Fruit fly (Drosophila melanogaster) whole organism, prepupa: ENCODE results near the gene CG8319.

ENCODE experiments used
- Blimp-1 ChIP-seq: fragments of 200-800 bp; sonication (Bioruptor generic); optimal IDR thresholded peaks from 3 replicates; lab custom pipeline; 2017; ENCODE audit warnings: missing biosample characterization, missing genetic modification characterization, mild to moderate bottlenecking, moderate library complexity, missing genetic modification reagents
- CG10631 ChIP-seq: fragments of 200-800 bp; sonication (Bioruptor generic); optimal IDR thresholded peaks from 2 replicates; lab custom pipeline; 2016; ENCODE audit warnings: missing biosample characterization, missing genetic modification characterization
- CG10669 ChIP-seq: fragments of 200-800 bp; sonication (Bioruptor generic); optimal IDR thresholded peaks from 3 replicates; lab custom pipeline; 2018; ENCODE audit warnings: missing biosample characterization, mild to moderate bottlenecking, missing genetic modification characterization, moderate library complexity
- CG11762 ChIP-seq: fragments of 200-800 bp; sonication (Bioruptor generic); optimal IDR thresholded peaks from 3 replicates; lab custom pipeline; 2016; ENCODE audit warnings: missing biosample characterization, missing genetic modification characterization; ENCODE audit not compliant: insufficient read depth
- CG11902 ChIP-seq: fragments of 200-800 bp; sonication (Bioruptor generic); optimal IDR thresholded peaks from 3 replicates; lab custom pipeline; 2016; ENCODE audit warnings: missing biosample characterization, missing genetic modification characterization
- CG15336 ChIP-seq: fragments of 200-800 bp; sonication (Bioruptor generic); IDR thresholded peaks from 2 replicates; pipeline ENCODE4 v1.3.6; 2022; ENCODE audit warnings: missing biosample characterization, missing genetic modification characterization
- CG1621 ChIP-seq: fragments of 200-800 bp; sonication (Bioruptor generic); optimal IDR thresholded peaks from 3 replicates; lab custom pipeline; 2018; ENCODE audit warnings: missing biosample characterization, mild to moderate bottlenecking, missing genetic modification characterization
- CG16779 ChIP-seq: fragments of 200-800 bp; sonication (Bioruptor generic); optimal IDR thresholded peaks from 3 replicates; lab custom pipeline; 2017; ENCODE audit warnings: missing biosample characterization, mild to moderate bottlenecking, missing genetic modification characterization
- CG3032 ChIP-seq: fragments of 200-800 bp; optimal IDR thresholded peaks from 2 replicates; lab custom pipeline; 2019; ENCODE audit warnings: missing biosample characterization, mild to moderate bottlenecking, missing genetic modification characterization, moderate library complexity
- CG3919 ChIP-seq: fragments of 200-800 bp; sonication (Bioruptor generic); optimal IDR thresholded peaks from 3 replicates; lab custom pipeline; 2016; ENCODE audit warnings: missing biosample characterization, missing genetic modification characterization
- CG4318 ChIP-seq: fragments of 200-800 bp; sonication (Bioruptor generic); optimal IDR thresholded peaks from 3 replicates; lab custom pipeline; 2017; ENCODE audit warnings: missing biosample characterization, mild to moderate bottlenecking, missing genetic modification characterization
- CG6276 ChIP-seq: fragments of 200-800 bp; sonication (Bioruptor generic); optimal IDR thresholded peaks from 2 replicates; lab custom pipeline; 2017; ENCODE audit warnings: missing biosample characterization, mild to moderate bottlenecking, missing genetic modification characterization
- CG6792 ChIP-seq: fragments of 200-800 bp; sonication (Bioruptor generic); optimal IDR thresholded peaks from 3 replicates; lab custom pipeline; 2016; ENCODE audit warnings: missing biosample characterization, missing genetic modification characterization
- CG6808 ChIP-seq: fragments of 200-800 bp; sonication (Bioruptor generic); optimal IDR thresholded peaks from 3 replicates; lab custom pipeline; 2017; ENCODE audit warnings: missing biosample characterization, missing genetic modification characterization, mild to moderate bottlenecking, moderate library complexity, missing genetic modification reagents
- CG6854 ChIP-seq: fragments of 200-800 bp; sonication (Bioruptor generic); optimal IDR thresholded peaks from 2 replicates; lab custom pipeline; 2017; ENCODE audit warnings: missing biosample characterization, mild to moderate bottlenecking, missing genetic modification characterization
- CG7368 ChIP-seq: fragments of 200-800 bp; sonication (Bioruptor generic); optimal IDR thresholded peaks from 3 replicates; lab custom pipeline; 2016; ENCODE audit warnings: missing biosample characterization, missing genetic modification characterization
- CG8119 ChIP-seq: fragments of 200-800 bp; sonication (Bioruptor generic); IDR thresholded peaks from 3 replicates; pipeline ENCODE4 v1.3.6; 2022; ENCODE audit warnings: missing biosample characterization, missing genetic modification characterization
- CG8632 ChIP-seq: fragments of 200-800 bp; sonication (Bioruptor generic); optimal IDR thresholded peaks from 3 replicates; lab custom pipeline; 2016; ENCODE audit warnings: missing biosample characterization, missing genetic modification characterization
- CG9139 ChIP-seq: fragments of 200-800 bp; sonication (Bioruptor generic); optimal IDR thresholded peaks from 3 replicates; lab custom pipeline; 2017; ENCODE audit warnings: missing biosample characterization, mild to moderate bottlenecking, missing genetic modification characterization
- Eip75B ChIP-seq: fragments of 200-800 bp; sonication (Bioruptor generic); optimal IDR thresholded peaks from 3 replicates; lab custom pipeline; 2016; ENCODE audit warnings: missing biosample characterization, missing genetic modification characterization
- Eip93F ChIP-seq: fragments of 200-800 bp; sonication (Bioruptor generic); optimal IDR thresholded peaks from 2 replicates; lab custom pipeline; 2016; ENCODE audit warnings: missing biosample characterization, mild to moderate bottlenecking, missing genetic modification characterization
- Ets21C ChIP-seq: fragments of 200-800 bp; sonication (Bioruptor generic); optimal IDR thresholded peaks from 3 replicates; lab custom pipeline; 2016; ENCODE audit warnings: missing biosample characterization, missing genetic modification characterization
- Ets96B ChIP-seq: fragments of 200-800 bp; optimal IDR thresholded peaks from 2 replicates; lab custom pipeline; 2019; ENCODE audit warnings: missing biosample characterization, mild to moderate bottlenecking, missing genetic modification characterization, moderate library complexity
- Gug ChIP-seq: fragments of 200-800 bp; sonication (Bioruptor generic); IDR thresholded peaks from 2 replicates; pipeline ENCODE4 v1.3.6; 2022; ENCODE audit warnings: missing biosample characterization, missing genetic modification characterization
- Hr38 ChIP-seq: sonication (Bioruptor generic); optimal IDR thresholded peaks from 2 replicates; lab custom pipeline; 2016; ENCODE audit warnings: missing biosample characterization, missing genetic modification characterization
- Hr39 ChIP-seq: fragments of 200-800 bp; sonication (Bioruptor generic); optimal IDR thresholded peaks from 2 replicates; lab custom pipeline; 2016; ENCODE audit warnings: missing biosample characterization, missing genetic modification characterization
- Hr4 ChIP-seq: fragments of 200-800 bp; sonication (Bioruptor generic); optimal IDR thresholded peaks from 3 replicates; lab custom pipeline; 2016; ENCODE audit warnings: missing biosample characterization, missing genetic modification characterization
- Lpt ChIP-seq: fragments of 200-800 bp; sonication (Bioruptor generic); optimal IDR thresholded peaks from 3 replicates; lab custom pipeline; 2016; ENCODE audit warnings: missing biosample characterization, missing genetic modification characterization
- Met ChIP-seq: fragments of 200-800 bp; sonication (Bioruptor generic); optimal IDR thresholded peaks from 3 replicates; lab custom pipeline; 2016; ENCODE audit warnings: missing biosample characterization, missing genetic modification characterization
- OdsH ChIP-seq: fragments of 200-800 bp; sonication (Bioruptor generic); optimal IDR thresholded peaks from 3 replicates; lab custom pipeline; 2016; ENCODE audit warnings: missing biosample characterization, missing genetic modification characterization
- Smox ChIP-seq: fragments of 200-800 bp; sonication (Bioruptor generic); optimal IDR thresholded peaks from 3 replicates; lab custom pipeline; 2016; ENCODE audit warnings: missing biosample characterization, missing genetic modification characterization
- Sox102F ChIP-seq: fragments of 200-800 bp; sonication (Bioruptor generic); optimal IDR thresholded peaks from 2 replicates; lab custom pipeline; 2016; ENCODE audit warnings: missing biosample characterization, mild to moderate bottlenecking, missing genetic modification characterization
- Sox15 ChIP-seq: fragments of 200-800 bp; sonication (Bioruptor generic); optimal IDR thresholded peaks from 3 replicates; lab custom pipeline; 2016; ENCODE audit warnings: missing biosample characterization, missing genetic modification characterization
- achi ChIP-seq: fragments of 200-800 bp; sonication (Bioruptor generic); optimal IDR thresholded peaks from 3 replicates; lab custom pipeline; 2016; ENCODE audit warnings: missing biosample characterization, missing genetic modification characterization
- acj6 ChIP-seq: fragments of 200-800 bp; sonication (Bioruptor generic); optimal IDR thresholded peaks from 3 replicates; lab custom pipeline; 2016; ENCODE audit warnings: missing biosample characterization, missing genetic modification characterization
- cyc ChIP-seq: fragments of 200-800 bp; sonication (Bioruptor generic); optimal IDR thresholded peaks from 3 replicates; lab custom pipeline; 2016; ENCODE audit warnings: missing biosample characterization, missing genetic modification characterization
- dac ChIP-seq: fragments of 200-800 bp; sonication (Bioruptor generic); optimal IDR thresholded peaks from 2 replicates; lab custom pipeline; 2017; ENCODE audit warnings: missing biosample characterization, mild to moderate bottlenecking, missing genetic modification characterization
- dsx ChIP-seq: fragments of 200-800 bp; optimal IDR thresholded peaks from 3 replicates; lab custom pipeline; 2019; ENCODE audit warnings: missing biosample characterization, mild to moderate bottlenecking, missing genetic modification characterization, moderate library complexity; ENCODE audit not compliant: poor library complexity, severe bottlenecking
- eg ChIP-seq: fragments of 200-800 bp; sonication (Bioruptor generic); IDR thresholded peaks from 3 replicates; pipeline ENCODE4 v1.3.6; 2022; ENCODE audit warnings: missing biosample characterization, missing genetic modification characterization
- esn ChIP-seq: fragments of 200-800 bp; sonication (Bioruptor generic); optimal IDR thresholded peaks from 2 replicates; lab custom pipeline; 2016; ENCODE audit warnings: missing biosample characterization, mild to moderate bottlenecking, missing genetic modification characterization, moderate library complexity
- fd59A ChIP-seq: fragments of 200-800 bp; sonication (Bioruptor generic); optimal IDR thresholded peaks from 2 replicates; lab custom pipeline; 2017; ENCODE audit warnings: missing biosample characterization, mild to moderate bottlenecking, missing genetic modification characterization, missing genetic modification reagents
- fd85E ChIP-seq: fragments of 200-800 bp; sonication (Bioruptor generic); optimal IDR thresholded peaks from 3 replicates; lab custom pipeline; 2016; ENCODE audit warnings: missing biosample characterization, missing genetic modification characterization
- fkh ChIP-seq: fragments of 200-800 bp; sonication (Bioruptor generic); optimal IDR thresholded peaks from 3 replicates; lab custom pipeline; 2017; ENCODE audit warnings: missing biosample characterization, mild to moderate bottlenecking, missing genetic modification characterization, moderate library complexity
- lz ChIP-seq: fragments of 200-800 bp; sonication (Bioruptor generic); optimal IDR thresholded peaks from 3 replicates; lab custom pipeline; 2016; ENCODE audit warnings: missing biosample characterization, missing genetic modification characterization
- net ChIP-seq: fragments of 200-800 bp; sonication (Bioruptor generic); optimal IDR thresholded peaks from 3 replicates; lab custom pipeline; 2016; ENCODE audit warnings: missing biosample characterization, missing genetic modification characterization
- pdm3 ChIP-seq: fragments of 200-800 bp; sonication (Bioruptor generic); optimal IDR thresholded peaks from 3 replicates; lab custom pipeline; 2016; ENCODE audit warnings: missing biosample characterization, missing genetic modification characterization
- salr ChIP-seq, 2 experiments: fragments of 200-800 bp; sonication (Bioruptor generic); optimal IDR thresholded peaks; 3 replicates each; lab custom pipeline; 2016 to 2018; ENCODE audit warnings: missing biosample characterization in 2 of 2, missing genetic modification characterization in 2 of 2, mild to moderate bottlenecking in 1 of 2
- spab ChIP-seq: fragments of 200-800 bp; sonication (Bioruptor generic); optimal IDR thresholded peaks from 2 replicates; lab custom pipeline; 2017; ENCODE audit warnings: missing biosample characterization, mild to moderate bottlenecking, missing genetic modification characterization, missing genetic modification reagents
- ss ChIP-seq, 2 experiments: fragments of 200-800 bp; sonication (Bioruptor generic); optimal IDR thresholded peaks; 2 replicates in 1 of 2; 3 replicates in 1 of 2; lab custom pipeline; 2017 to 2018; ENCODE audit warnings: mild to moderate bottlenecking in 2 of 2, missing biosample characterization in 2 of 2, missing genetic modification characterization in 2 of 2, moderate library complexity in 1 of 2
- svp ChIP-seq: fragments of 200-800 bp; sonication (Bioruptor generic); peaks from one replicate; lab custom pipeline; 2016; ENCODE audit warnings: missing biosample characterization, missing genetic modification characterization
- topi ChIP-seq: fragments of 200-800 bp; sonication (Bioruptor generic); optimal IDR thresholded peaks from 3 replicates; lab custom pipeline; 2016; ENCODE audit warnings: missing biosample characterization, missing genetic modification characterization
- vri ChIP-seq: fragments of 200-800 bp; sonication (Bioruptor generic); optimal IDR thresholded peaks from 3 replicates; lab custom pipeline; 2016; ENCODE audit warnings: missing biosample characterization, mild to moderate bottlenecking, missing genetic modification characterization

Gene CG8319

dm6 chr3R:9613124-9613523 is 14.0 kb upstream of the CG8319 start:
- TF ChIP-seq CG6854 (GFP tag; lab: Kevin White, UChicago) = peak; percentile 66
- no peak for TF ChIP-seq CG1621 (tag; lab: Kevin White, UChicago)
- TF ChIP-seq CG15336 (GFP tag; lab: Robert Waterston, UW) = peak; percentile 94
- peak; percentile 87 for TF ChIP-seq OdsH (GFP tag; lab: Kevin White, UChicago)
- TF ChIP-seq salr (GFP tag; optimal IDR thresholded peaks at IDR 0.05; lab: Kevin White, UChicago) = peak in 1 of 2 experiments; percentile 65
- TF ChIP-seq acj6 (GFP tag; lab: Kevin White, UChicago) = peak; percentile 84
- peak; percentile 91 for TF ChIP-seq Sox102F
- peak; percentile 90 for TF ChIP-seq Hr39
- TF ChIP-seq CG3919 (GFP tag; lab: Kevin White, UChicago) = peak; percentile 89
- peak; percentile 96 for TF ChIP-seq eg (GFP tag; lab: Robert Waterston, UW)
- peak; percentile 79 for TF ChIP-seq CG6792 (GFP tag; lab: Kevin White, UChicago)
- TF ChIP-seq CG6276 (GFP tag; lab: Kevin White, UChicago) = peak; percentile 90
- TF ChIP-seq cyc (GFP tag; lab: Kevin White, UChicago) = peak; percentile 89
- peak; percentile 64 for TF ChIP-seq Sox15 (GFP tag; lab: Kevin White, UChicago)
- TF ChIP-seq ss (GFP tag; optimal IDR thresholded peaks at IDR 0.05; lab: Kevin White, UChicago) = peak in 1 of 2 experiments; percentile 28
- TF ChIP-seq CG10631 = peak; percentile 76
- peak; percentile 87 for TF ChIP-seq Gug
- TF ChIP-seq CG16779 = peak; percentile 68
- peak; percentile 40 for TF ChIP-seq CG3032 (tag; lab: Kevin White, UChicago)
- peak; percentile 65 for TF ChIP-seq Blimp-1
- peak; percentile 32 for TF ChIP-seq spab (GFP tag; lab: Kevin White, UChicago)
- TF ChIP-seq CG4318 (GFP tag; lab: Kevin White, UChicago) = peak; percentile 66
- peak; percentile 3 for TF ChIP-seq dsx (GFP tag; lab: Kevin White, UChicago)
- TF ChIP-seq lz (GFP tag; lab: Kevin White, UChicago) = peak; percentile 86
- no peak for TF ChIP-seq CG9139 (GFP tag; lab: Kevin White, UChicago)
- TF ChIP-seq net (GFP tag; lab: Kevin White, UChicago) = peak; percentile 85
- TF ChIP-seq fd59A (GFP tag; lab: Kevin White, UChicago) = no peak
- TF ChIP-seq Hr38 (GFP tag; lab: Kevin White, UChicago) = no peak
- TF ChIP-seq Ets21C (GFP tag; lab: Kevin White, UChicago) = peak; percentile 78
- peak; percentile 80 for TF ChIP-seq Lpt (GFP tag; lab: Kevin White, UChicago)
- peak; percentile 74 for TF ChIP-seq CG7368
- TF ChIP-seq topi = peak; percentile 90
- TF ChIP-seq CG8632 (GFP tag; lab: Kevin White, UChicago) = peak; percentile 74
- TF ChIP-seq Eip75B (GFP tag; lab: Kevin White, UChicago) = peak; percentile 87
- peak; percentile 93 for TF ChIP-seq CG8119 (GFP tag; lab: Robert Waterston, UW)
- TF ChIP-seq CG11902 (GFP tag; lab: Kevin White, UChicago) = peak; percentile 77
- peak; percentile 48 for TF ChIP-seq CG10669 (GFP tag; lab: Kevin White, UChicago)
- TF ChIP-seq CG6808 (GFP tag; lab: Kevin White, UChicago) = peak; percentile 20
- no peak for TF ChIP-seq fkh (GFP tag; lab: Kevin White, UChicago)
- TF ChIP-seq dac (GFP tag; lab: Kevin White, UChicago) = peak; percentile 74
- TF ChIP-seq pdm3 (GFP tag; lab: Kevin White, UChicago) = peak; percentile 88
- peak; percentile 83 for TF ChIP-seq Smox (GFP tag; lab: Kevin White, UChicago)
- TF ChIP-seq CG11762 (GFP tag; lab: Kevin White, UChicago) = peak; percentile 81
- TF ChIP-seq Hr4 (GFP tag; lab: Kevin White, UChicago) = peak; percentile 91
- peak; percentile 57 for TF ChIP-seq fd85E (GFP tag; lab: Kevin White, UChicago)
- peak; percentile 78 for TF ChIP-seq Eip93F (GFP tag; lab: Kevin White, UChicago)
- TF ChIP-seq svp (GFP tag; lab: Kevin White, UChicago) = peak; percentile 95
- peak; percentile 92 for TF ChIP-seq esn (GFP tag; lab: Kevin White, UChicago)
- TF ChIP-seq Met (GFP tag; lab: Kevin White, UChicago) = peak; percentile 91
- TF ChIP-seq Ets96B (tag; lab: Kevin White, UChicago) = peak; percentile 41
- peak; percentile 86 for TF ChIP-seq achi
- TF ChIP-seq vri (GFP tag; lab: Kevin White, UChicago) = peak; percentile 76
